Worm (Caenorhabditis elegans) whole organism, L2 larva: ENCODE results near the gene isy-1.

Source experiments
- C34F6.9 ChIP-seq: fragments of 150-350 bp; optimal IDR thresholded peaks from 2 replicates; lab custom pipeline; 2014; ENCODE audit warnings: missing biosample characterization, missing genetic modification characterization
- F13H6.1 ChIP-seq: sonication (generic microtip); optimal IDR thresholded peaks from 2 replicates; lab custom pipeline; 2016; ENCODE audit warnings: missing genetic modification characterization, missing compliant biosample characterization
- Y55F3AM.14 ChIP-seq: fragments of 200-800 bp; sonication (Bioruptor generic); optimal IDR thresholded peaks from 2 replicates; lab custom pipeline; 2018; ENCODE audit warnings: mild to moderate bottlenecking, missing genetic modification characterization, missing compliant biosample characterization
- ZK546.5 ChIP-seq: sonication (generic microtip); optimal IDR thresholded peaks from 2 replicates; lab custom pipeline; 2017; ENCODE audit warnings: missing biosample characterization, missing genetic modification characterization
- aly-2 ChIP-seq: fragments of 150-350 bp; optimal IDR thresholded peaks from 2 replicates; lab custom pipeline; 2014; ENCODE audit warnings: missing biosample characterization, missing genetic modification characterization
- ama-1 ChIP-seq: fragments of 150-350 bp; optimal IDR thresholded peaks from 2 replicates; lab custom pipeline; 2018; ENCODE audit warnings: inconsistent platforms
- blmp-1 ChIP-seq: sonication (generic microtip); optimal IDR thresholded peaks from 2 replicates; lab custom pipeline; 2017; ENCODE audit warnings: missing genetic modification characterization, mild to moderate bottlenecking, missing compliant biosample characterization, antibody characterized with exemption, moderate library complexity; ENCODE audit not compliant: insufficient read depth
- ceh-16 ChIP-seq: fragments of 150-350 bp; optimal IDR thresholded peaks from 2 replicates; lab custom pipeline; 2014; ENCODE audit warnings: missing biosample characterization, missing genetic modification characterization
- ceh-82 ChIP-seq: fragments of 150-350 bp; optimal IDR thresholded peaks from 2 replicates; lab custom pipeline; 2014; ENCODE audit warnings: missing biosample characterization, missing genetic modification characterization
- crh-2 ChIP-seq: sonication (generic microtip); optimal IDR thresholded peaks from 2 replicates; lab custom pipeline; 2017; ENCODE audit warnings: missing biosample characterization, missing genetic modification characterization
- egl-27 ChIP-seq: sonication (generic microtip); optimal IDR thresholded peaks from 3 replicates; lab custom pipeline; 2017; ENCODE audit warnings: missing biosample characterization, missing genetic modification reagents, missing genetic modification characterization
- elt-1 ChIP-seq: fragments of 150-350 bp; optimal IDR thresholded peaks from 2 replicates; lab custom pipeline; 2014; ENCODE audit warnings: missing biosample characterization, missing genetic modification characterization
- fos-1 ChIP-seq: fragments of 150-350 bp; optimal IDR thresholded peaks from 2 replicates; lab custom pipeline; 2014; ENCODE audit warnings: missing biosample characterization, missing genetic modification characterization
- gmeb-1 ChIP-seq: fragments of 150-350 bp; optimal IDR thresholded peaks from 2 replicates; lab custom pipeline; 2014; ENCODE audit warnings: missing biosample characterization, missing genetic modification characterization
- lin-13 ChIP-seq: fragments of 150-350 bp; optimal IDR thresholded peaks from 2 replicates; lab custom pipeline; 2014; ENCODE audit warnings: missing biosample characterization, missing genetic modification reagents, missing genetic modification characterization
- lin-39 ChIP-seq: fragments of 150-350 bp; optimal IDR thresholded peaks from 2 replicates; lab custom pipeline; 2014; ENCODE audit warnings: missing biosample characterization, missing genetic modification reagents, missing genetic modification characterization
- lsy-2 ChIP-seq, 2 experiments: fragments of 150-350 bp in 1 of 2; sonication (generic microtip) in 1 of 2; optimal IDR thresholded peaks; 2 replicates each; lab custom pipeline; 2014 to 2017; ENCODE audit warnings: missing biosample characterization in 2 of 2, missing genetic modification characterization in 2 of 2
- mdl-1 ChIP-seq, 2 experiments: fragments of 150-350 bp in 1 of 2; sonication (generic microtip) in 1 of 2; optimal IDR thresholded peaks; 2 replicates each; lab custom pipeline; 2017; ENCODE audit warnings: missing biosample characterization in 2 of 2, missing genetic modification characterization in 2 of 2
- nhr-10 ChIP-seq: sonication (generic microtip); optimal IDR thresholded peaks from 2 replicates; lab custom pipeline; 2017; ENCODE audit warnings: missing biosample characterization, missing genetic modification characterization
- nhr-11 ChIP-seq: fragments of 150-350 bp; optimal IDR thresholded peaks from 2 replicates; lab custom pipeline; 2014; ENCODE audit warnings: missing biosample characterization, missing genetic modification characterization
- nhr-23 ChIP-seq: fragments of 150-350 bp; optimal IDR thresholded peaks from 2 replicates; lab custom pipeline; 2014; ENCODE audit warnings: missing biosample characterization, missing genetic modification reagents, missing genetic modification characterization
- nhr-25 ChIP-seq: fragments of 150-350 bp; sonication (generic microtip); optimal IDR thresholded peaks from 3 replicates; lab custom pipeline; 2014; ENCODE audit warnings: missing biosample characterization, missing genetic modification characterization
- nhr-6 ChIP-seq: fragments of 150-350 bp; optimal IDR thresholded peaks from 2 replicates; lab custom pipeline; 2014; ENCODE audit warnings: missing biosample characterization, missing genetic modification characterization
- nhr-77 ChIP-seq: fragments of 150-350 bp; optimal IDR thresholded peaks from 2 replicates; lab custom pipeline; 2014; ENCODE audit warnings: missing biosample characterization, missing genetic modification characterization
- peb-1 ChIP-seq: fragments of 150-350 bp; optimal IDR thresholded peaks from 2 replicates; lab custom pipeline; 2014; ENCODE audit warnings: missing biosample characterization, missing genetic modification characterization
- skn-1 ChIP-seq: sonication (generic microtip); optimal IDR thresholded peaks from 2 replicates; lab custom pipeline; 2017; ENCODE audit warnings: missing biosample characterization, missing genetic modification characterization
- sma-3 ChIP-seq: sonication (generic microtip); optimal IDR thresholded peaks from 2 replicates; lab custom pipeline; 2016; ENCODE audit warnings: missing genetic modification reagents, missing genetic modification characterization, missing compliant biosample characterization
- sma-9 ChIP-seq, 2 experiments: fragments of 150-350 bp in 1 of 2; sonication (generic microtip) in 1 of 2; optimal IDR thresholded peaks; 2 replicates each; lab custom pipeline; 2014 to 2016; ENCODE audit warnings: missing genetic modification characterization in 2 of 2, mild to moderate bottlenecking in 1 of 2, missing biosample characterization in 1 of 2, missing compliant biosample characterization in 1 of 2, missing genetic modification reagents in 1 of 2, moderate library complexity in 1 of 2
- snpc-4 ChIP-seq: fragments of 150-350 bp; optimal IDR thresholded peaks from 2 replicates; lab custom pipeline; 2014; ENCODE audit warnings: missing biosample characterization, missing genetic modification characterization
- unc-39 ChIP-seq: fragments of 150-350 bp; optimal IDR thresholded peaks from 2 replicates; lab custom pipeline; 2014; ENCODE audit warnings: missing biosample characterization, missing genetic modification characterization
- unc-55 ChIP-seq: fragments of 150-350 bp; sonication (generic microtip); optimal IDR thresholded peaks from 3 replicates; lab custom pipeline; 2014; ENCODE audit warnings: missing biosample characterization, missing genetic modification reagents, missing genetic modification characterization
- zag-1 ChIP-seq: fragments of 150-350 bp; optimal IDR thresholded peaks from 2 replicates; lab custom pipeline; 2014; ENCODE audit warnings: missing biosample characterization, missing genetic modification characterization
- ztf-1 ChIP-seq: fragments of 200-800 bp; sonication (Bioruptor generic); conservative IDR thresholded peaks from 2 replicates; pipeline ENCODE4 v1.3.6; 2022; ENCODE audit warnings: missing genetic modification characterization, missing compliant biosample characterization
- ztf-11 ChIP-seq: sonication (generic microtip); optimal IDR thresholded peaks from 2 replicates; lab custom pipeline; 2017; ENCODE audit warnings: missing biosample characterization, missing genetic modification characterization
- ztf-4 ChIP-seq: fragments of 150-350 bp; optimal IDR thresholded peaks from 2 replicates; lab custom pipeline; 2014; ENCODE audit warnings: missing biosample characterization, missing genetic modification characterization

Gene isy-1

DNA sequence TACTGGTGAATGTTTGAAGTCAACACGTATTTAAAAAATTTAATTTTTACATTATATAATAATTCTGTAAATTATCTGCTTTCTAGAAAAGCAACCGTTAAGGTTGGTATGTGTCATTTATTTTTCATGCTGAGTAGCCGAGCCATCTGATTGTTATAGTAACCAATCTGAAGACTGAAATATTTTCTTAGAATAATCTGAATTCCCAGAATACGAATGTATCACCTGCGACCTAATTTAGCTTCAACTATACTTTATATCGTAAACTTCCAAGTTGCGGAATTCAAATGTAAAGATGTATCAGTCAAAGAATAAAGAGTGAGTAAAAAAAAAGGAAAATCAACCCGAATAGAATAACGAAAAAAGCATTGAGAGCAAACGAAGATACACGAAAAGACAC lies 32.7 kb upstream of the isy-1 start:
- no peak for TF ChIP-seq peb-1 (tag; lab: Kevin White, UChicago)
- no peak for TF ChIP-seq unc-39 (tag; lab: Kevin White, UChicago)
- no peak for TF ChIP-seq nhr-10

DNA sequence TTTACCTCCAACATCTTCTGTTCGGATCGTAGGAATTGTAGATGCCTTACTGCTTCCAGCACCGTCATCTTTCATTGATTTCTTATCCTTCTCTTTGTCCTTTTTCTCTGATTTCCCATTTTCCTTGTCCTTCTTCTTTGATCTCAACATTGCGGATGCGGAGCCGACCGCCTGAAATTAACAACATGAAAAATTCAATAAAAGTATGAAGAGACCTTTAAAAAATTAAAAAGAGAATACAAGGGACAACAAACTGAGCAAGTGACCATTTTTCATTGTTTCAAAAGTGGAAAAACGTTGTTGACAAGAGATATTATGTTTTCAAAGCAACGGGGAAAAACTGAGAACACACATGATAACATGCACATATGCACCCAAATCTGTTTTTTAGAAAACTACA lies 30.2 kb upstream of the isy-1 start:
- no peak for TF ChIP-seq lin-13 (GFP tag; lab: Kevin White, UChicago)

DNA sequence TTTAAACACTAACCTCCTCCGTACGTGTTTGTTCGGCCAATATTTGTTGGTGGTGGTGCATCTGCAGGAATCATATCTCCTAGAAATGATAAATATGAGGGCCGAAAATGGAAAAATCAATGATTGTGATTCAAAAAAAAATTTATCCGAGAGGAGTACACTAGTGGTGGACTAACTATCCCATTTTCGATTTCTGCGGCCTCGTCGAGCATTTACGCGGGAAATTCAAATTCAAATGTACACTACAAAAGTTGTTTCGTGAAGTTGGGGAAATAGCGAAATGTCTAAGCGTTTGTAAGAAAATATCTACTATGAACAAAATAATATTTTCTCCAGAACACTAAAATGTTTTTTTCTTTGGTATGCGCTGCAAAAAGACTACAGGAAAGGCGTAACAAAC lies 28.8 kb upstream of the isy-1 start:
- peak; percentile 20 for TF ChIP-seq lin-13 (GFP tag; lab: Kevin White, UChicago)
- no peak for TF ChIP-seq mdl-1 (tag; optimal IDR thresholded peaks at IDR 0.05; lab: Kevin White, UChicago)
- TF ChIP-seq ztf-11 = no peak
- TF ChIP-seq F13H6.1 = peak; percentile 57
- no peak for TF ChIP-seq ztf-4 (tag; lab: Kevin White, UChicago)
- peak; percentile 16 for TF ChIP-seq nhr-10
- TF ChIP-seq unc-55 (GFP tag; lab: Kevin White, UChicago) = peak; percentile 79
- TF ChIP-seq nhr-23 (tag; lab: Kevin White, UChicago) = no peak
- peak; percentile 70 for TF ChIP-seq crh-2 (tag; lab: Kevin White, UChicago)
- TF ChIP-seq Y55F3AM.14 (GFP tag; lab: Kevin White, UChicago) = no peak
- TF ChIP-seq C34F6.9 = peak; percentile 43
- peak; percentile 73 for TF ChIP-seq sma-9 (GFP tag; optimal IDR thresholded peaks at IDR 0.05; lab: Kevin White, UChicago)
- TF ChIP-seq sma-9 (tag; optimal IDR thresholded peaks at IDR 0.05; lab: Kevin White, UChicago) = no peak
- TF ChIP-seq lsy-2 (tag; optimal IDR thresholded peaks at IDR 0.05; lab: Kevin White, UChicago) = peak in 1 of 2 experiments; percentile 70
- peak; percentile 17 for TF ChIP-seq nhr-6
- peak; percentile 75 for TF ChIP-seq sma-3 (GFP tag; lab: Kevin White, UChicago)
- TF ChIP-seq ceh-16 = no peak
- TF ChIP-seq gmeb-1 (tag; lab: Kevin White, UChicago) = peak; percentile 94
- no peak for TF ChIP-seq blmp-1 (tag; lab: Kevin White, UChicago)
- peak; percentile 24 for TF ChIP-seq fos-1 (tag; lab: Kevin White, UChicago)

DNA sequence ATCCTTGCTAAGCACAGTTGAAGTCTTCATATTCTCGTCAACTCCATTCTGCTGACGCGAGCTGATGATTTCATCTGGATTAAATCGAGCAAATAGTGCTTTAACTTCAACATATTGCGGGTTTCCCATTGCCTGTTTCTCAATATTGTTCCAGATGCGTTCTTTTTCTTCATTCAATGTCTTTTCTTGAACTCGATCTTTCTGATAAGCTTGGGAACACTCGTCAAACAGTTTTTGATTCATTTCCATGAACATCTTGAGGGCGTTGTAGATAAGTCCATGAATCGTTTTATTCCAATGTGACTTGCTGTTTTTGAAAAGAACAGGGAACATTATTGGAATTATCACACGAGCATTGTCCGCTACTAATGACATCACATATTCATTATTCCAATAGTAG lies 27.2 kb upstream of the isy-1 start:
- no peak for TF ChIP-seq nhr-25 (tag; lab: Kevin White, UChicago)
- TF ChIP-seq fos-1 (tag; lab: Kevin White, UChicago) = no peak
- TF ChIP-seq nhr-77 (tag; lab: Kevin White, UChicago) = no peak

DNA sequence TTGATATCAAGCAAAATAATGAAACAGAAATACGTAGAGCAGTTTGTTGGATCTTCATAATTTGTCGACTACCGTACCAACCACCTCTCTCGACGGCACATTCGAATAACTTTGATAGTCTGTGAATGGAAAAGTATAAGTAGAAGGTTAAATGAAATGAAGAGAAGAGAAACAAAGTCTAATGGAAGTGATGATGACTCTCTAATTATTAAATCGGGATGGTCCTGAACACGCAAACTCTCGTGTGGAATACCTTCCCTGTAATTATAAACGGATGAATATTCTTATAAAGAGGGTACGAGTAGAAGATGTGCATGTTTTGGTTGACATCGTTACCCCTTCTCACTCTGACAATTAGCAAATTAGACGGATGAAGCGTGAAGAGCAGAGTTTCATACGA lies 22.3 kb upstream of the isy-1 start, which contains the start of the genes C13G3.12 and hot-6:
Gene C13G3.12 (minus strand): TSS at position 101 of the 400 bp plus-strand sequence.
Gene hot-6 (minus strand): TSS at position 121 of the 400 bp plus-strand sequence.
- no peak for TF ChIP-seq ztf-1 (GFP tag; lab: Robert Waterston, UW)
- TF ChIP-seq lsy-2 (tag; optimal IDR thresholded peaks at IDR 0.05; lab: Kevin White, UChicago) = no peak
- no peak for TF ChIP-seq ceh-82 (tag; lab: Kevin White, UChicago)
- TF ChIP-seq ztf-4 (tag; lab: Kevin White, UChicago) = no peak
- no peak for TF ChIP-seq lin-39 (tag; lab: Kevin White, UChicago)
- no peak for TF ChIP-seq elt-1 (tag; lab: Kevin White, UChicago)
- TF ChIP-seq blmp-1 (tag; lab: Kevin White, UChicago) = no peak
- TF ChIP-seq egl-27 (tag; lab: Kevin White, UChicago) = no peak
- no peak for TF ChIP-seq ama-1 (lab: Kevin White, UChicago)
- no peak for TF ChIP-seq aly-2 (tag; lab: Kevin White, UChicago)
- no peak for TF ChIP-seq snpc-4
- TF ChIP-seq zag-1 (tag; lab: Kevin White, UChicago) = no peak
- no peak for TF ChIP-seq nhr-11 (tag; lab: Kevin White, UChicago)
- no peak for TF ChIP-seq unc-55 (GFP tag; lab: Kevin White, UChicago)
- TF ChIP-seq ZK546.5 (tag; lab: Kevin White, UChicago) = no peak
- TF ChIP-seq skn-1 (tag; lab: Kevin White, UChicago) = no peak
